Fruit fly (Drosophila melanogaster) whole organism, embryonic: ENCODE results near the gene CG43800.
A peak's percentile ranks its signal among the peaks of the same experiment; 100 is the strongest.

ENCODE experiments used
- ATbp ChIP-seq: fragments of 200-800 bp; sonication (Bioruptor generic); optimal IDR thresholded peaks from 2 replicates; lab custom pipeline; 2017; ENCODE audit warnings: missing biosample characterization, mild to moderate bottlenecking, missing genetic modification characterization, missing genetic modification reagents
- Blimp-1 ChIP-seq: fragments of 200-800 bp; sonication (Bioruptor generic); optimal IDR thresholded peaks from 3 replicates; lab custom pipeline; 2018; ENCODE audit warnings: missing biosample characterization, missing genetic modification characterization, mild to moderate bottlenecking, moderate library complexity, missing genetic modification reagents
- CG11456 ChIP-seq: fragments of 200-800 bp; sonication (Bioruptor generic); IDR thresholded peaks from 3 replicates; pipeline ENCODE4 v1.3.6; 2022; ENCODE audit warnings: missing biosample characterization, missing genetic modification characterization
- CG12659 ChIP-seq: fragments of 200-800 bp; sonication (Bioruptor generic); optimal IDR thresholded peaks from 3 replicates; lab custom pipeline; 2017; ENCODE audit warnings: mild to moderate bottlenecking, missing biosample characterization, missing genetic modification reagents, missing genetic modification characterization
- CG15514 ChIP-seq: fragments of 200-800 bp; sonication (Bioruptor generic); optimal IDR thresholded peaks from 3 replicates; lab custom pipeline; 2017; ENCODE audit warnings: missing biosample characterization, missing genetic modification characterization, mild to moderate bottlenecking, moderate library complexity, missing genetic modification reagents
- CG18619 ChIP-seq: fragments of 200-800 bp; sonication (Bioruptor generic); optimal IDR thresholded peaks from 3 replicates; lab custom pipeline; 2017; ENCODE audit warnings: missing biosample characterization, mild to moderate bottlenecking, missing genetic modification characterization
- CG2116 ChIP-seq: fragments of 200-800 bp; sonication (Bioruptor generic); optimal IDR thresholded peaks from 3 replicates; lab custom pipeline; 2018; ENCODE audit warnings: missing biosample characterization, mild to moderate bottlenecking, missing genetic modification characterization
- CG2678 ChIP-seq: fragments of 200-800 bp; sonication (Bioruptor generic); optimal IDR thresholded peaks from 3 replicates; lab custom pipeline; 2019; ENCODE audit warnings: missing biosample characterization, mild to moderate bottlenecking, missing genetic modification characterization, moderate library complexity
- CG2889 ChIP-seq: fragments of 200-800 bp; sonication (Bioruptor generic); IDR thresholded peaks from 3 replicates; pipeline ENCODE4 v1.3.6; 2022; ENCODE audit warnings: missing biosample characterization, missing genetic modification characterization
- CG3281 ChIP-seq: fragments of 200-800 bp; sonication (Bioruptor generic); optimal IDR thresholded peaks from 3 replicates; lab custom pipeline; 2017; ENCODE audit warnings: missing biosample characterization, mild to moderate bottlenecking, missing genetic modification characterization
- CG6813 ChIP-seq: fragments of 200-800 bp; sonication (Bioruptor generic); optimal IDR thresholded peaks from 2 replicates; lab custom pipeline; 2017; ENCODE audit warnings: missing biosample characterization, missing genetic modification characterization, mild to moderate bottlenecking, moderate library complexity, missing genetic modification reagents
- CG7745 ChIP-seq: fragments of 200-800 bp; sonication (Bioruptor generic); optimal IDR thresholded peaks from 2 replicates; lab custom pipeline; 2018; ENCODE audit warnings: missing biosample characterization, mild to moderate bottlenecking, missing genetic modification characterization, moderate library complexity
- CG8089 ChIP-seq: fragments of 200-800 bp; sonication (Bioruptor generic); optimal IDR thresholded peaks from 3 replicates; lab custom pipeline; 2016; ENCODE audit warnings: missing biosample characterization, missing genetic modification characterization
- CG8290 ChIP-seq, 3 experiments: fragments of 200-800 bp; sonication (Bioruptor generic); optimal IDR thresholded peaks; 2 replicates each; lab custom pipeline; 2016 to 2019; ENCODE audit warnings: missing biosample characterization in 3 of 3, missing genetic modification characterization in 3 of 3, mild to moderate bottlenecking in 2 of 3, moderate library complexity in 1 of 3
- CG8388 ChIP-seq: fragments of 200-800 bp; sonication (Bioruptor generic); optimal IDR thresholded peaks from 2 replicates; lab custom pipeline; 2019; ENCODE audit warnings: missing biosample characterization, mild to moderate bottlenecking, missing genetic modification characterization, moderate library complexity
- CrebB ChIP-seq: fragments of 200-800 bp; sonication (Bioruptor generic); optimal IDR thresholded peaks from 3 replicates; lab custom pipeline; 2018; ENCODE audit warnings: missing biosample characterization, mild to moderate bottlenecking, missing genetic modification characterization
- Dbx ChIP-seq: fragments of 200-800 bp; sonication (Bioruptor generic); IDR thresholded peaks from 3 replicates; pipeline ENCODE4 v1.3.6; 2022; ENCODE audit warnings: missing biosample characterization, missing genetic modification characterization
- ERR ChIP-seq: fragments of 200-800 bp; sonication (Bioruptor generic); optimal IDR thresholded peaks from 2 replicates; lab custom pipeline; 2016; ENCODE audit warnings: missing biosample characterization, missing genetic modification characterization
- Ets65A ChIP-seq: fragments of 200-800 bp; sonication (Bioruptor generic); peaks from one replicate; lab custom pipeline; 2016; ENCODE audit warnings: missing biosample characterization, missing genetic modification characterization
- Ets97D ChIP-seq: fragments of 200-800 bp; sonication (Bioruptor generic); optimal IDR thresholded peaks from 3 replicates; lab custom pipeline; 2016; ENCODE audit warnings: missing biosample characterization, missing genetic modification characterization
- GATAe ChIP-seq: fragments of 200-800 bp; sonication (Bioruptor generic); conservative IDR thresholded peaks from 2 replicates; pipeline ENCODE4 v1.3.6; 2022; ENCODE audit warnings: missing biosample characterization, missing genetic modification characterization
- Kr ChIP-seq: fragments of 200-800 bp; sonication (Bioruptor generic); optimal IDR thresholded peaks from 2 replicates; lab custom pipeline; 2017; ENCODE audit warnings: missing biosample characterization, mild to moderate bottlenecking, missing genetic modification characterization
- Med ChIP-seq: fragments of 200-800 bp; sonication (Bioruptor generic); peaks from one replicate; lab custom pipeline; 2016; ENCODE audit warnings: missing biosample characterization, missing genetic modification characterization, mild to moderate bottlenecking, inconsistent platforms, moderate library complexity
- Meics ChIP-seq: fragments of 200-800 bp; sonication (Bioruptor generic); optimal IDR thresholded peaks from 2 replicates; lab custom pipeline; 2017; ENCODE audit warnings: missing biosample characterization, mild to moderate bottlenecking, missing genetic modification characterization
- NfI ChIP-seq: fragments of 200-800 bp; sonication (Bioruptor generic); optimal IDR thresholded peaks from 3 replicates; lab custom pipeline; 2018; ENCODE audit warnings: missing biosample characterization, mild to moderate bottlenecking, missing genetic modification characterization, moderate library complexity
- Pdp1 ChIP-seq, 2 experiments: fragments of 200-800 bp; sonication (Bioruptor generic); optimal IDR thresholded peaks; 3 replicates each; lab custom pipeline; 2016; ENCODE audit warnings: missing biosample characterization in 2 of 2, missing genetic modification characterization in 2 of 2, mild to moderate bottlenecking in 1 of 2, moderate library complexity in 1 of 2
- Poxn ChIP-seq: fragments of 200-800 bp; sonication (Bioruptor generic); IDR thresholded peaks from 2 replicates; pipeline ENCODE4 v1.3.6; 2022; ENCODE audit warnings: missing biosample characterization, missing genetic modification characterization
- Sox100B ChIP-seq: fragments of 200-800 bp; sonication (Bioruptor generic); optimal IDR thresholded peaks from 3 replicates; lab custom pipeline; 2018; ENCODE audit warnings: missing biosample characterization, mild to moderate bottlenecking, missing genetic modification characterization
- Vsx1 ChIP-seq: fragments of 200-800 bp; sonication (Bioruptor generic); optimal IDR thresholded peaks from 2 replicates; lab custom pipeline; 2017; ENCODE audit warnings: missing biosample characterization, mild to moderate bottlenecking, missing genetic modification characterization, missing genetic modification reagents
- da ChIP-seq: fragments of 200-800 bp; sonication (Bioruptor generic); optimal IDR thresholded peaks from 2 replicates; lab custom pipeline; 2016; ENCODE audit warnings: missing biosample characterization, missing genetic modification characterization
- dmrt99B ChIP-seq: fragments of 200-800 bp; sonication (Bioruptor generic); optimal IDR thresholded peaks from 2 replicates; lab custom pipeline; 2018; ENCODE audit warnings: missing biosample characterization, mild to moderate bottlenecking, missing genetic modification characterization, moderate library complexity
- exex ChIP-seq: fragments of 200-800 bp; sonication (Bioruptor generic); optimal IDR thresholded peaks from 4 replicates; lab custom pipeline; 2018; ENCODE audit warnings: missing biosample characterization, mild to moderate bottlenecking, missing genetic modification characterization, moderate library complexity
- fd102C ChIP-seq: fragments of 200-800 bp; sonication (Bioruptor generic); optimal IDR thresholded peaks from 2 replicates; lab custom pipeline; 2018; ENCODE audit warnings: missing biosample characterization, mild to moderate bottlenecking, missing genetic modification characterization, moderate library complexity
- gem ChIP-seq: fragments of 200-800 bp; sonication (Bioruptor generic); optimal IDR thresholded peaks from 2 replicates; lab custom pipeline; 2019; ENCODE audit warnings: missing biosample characterization, mild to moderate bottlenecking, missing genetic modification characterization, moderate library complexity
- gsb-n ChIP-seq: fragments of 200-800 bp; sonication (Bioruptor generic); optimal IDR thresholded peaks from 3 replicates; lab custom pipeline; 2018; ENCODE audit warnings: missing biosample characterization, mild to moderate bottlenecking, missing genetic modification characterization
- hb ChIP-seq: fragments of 200-800 bp; sonication (Bioruptor generic); IDR thresholded peaks from 3 replicates; pipeline ENCODE4 v1.3.6; 2022; ENCODE audit warnings: missing biosample characterization, missing genetic modification characterization; ENCODE audit not compliant: partially characterized antibody
- klu ChIP-seq: fragments of 200-800 bp; sonication (Bioruptor generic); IDR thresholded peaks from 2 replicates; pipeline ENCODE4 v1.3.6; 2022; ENCODE audit warnings: missing biosample characterization, missing genetic modification characterization
- mirr ChIP-seq: fragments of 200-800 bp; sonication (Bioruptor generic); optimal IDR thresholded peaks from 3 replicates; lab custom pipeline; 2018; ENCODE audit warnings: missing biosample characterization, mild to moderate bottlenecking, missing genetic modification characterization
- peb ChIP-seq: fragments of 200-800 bp; sonication (Bioruptor generic); IDR thresholded peaks from 2 replicates; pipeline ENCODE4 v1.3.6; 2022; ENCODE audit warnings: missing biosample characterization, missing genetic modification characterization
- pita ChIP-seq: fragments of 200-800 bp; sonication (Bioruptor generic); optimal IDR thresholded peaks from 2 replicates; lab custom pipeline; 2017; ENCODE audit warnings: missing biosample characterization, mild to moderate bottlenecking, missing genetic modification characterization
- psq ChIP-seq: fragments of 200-800 bp; sonication (Bioruptor generic); optimal IDR thresholded peaks from 2 replicates; lab custom pipeline; 2017; ENCODE audit warnings: missing biosample characterization, missing genetic modification characterization
- pum ChIP-seq: fragments of 200-800 bp; sonication (Bioruptor generic); optimal IDR thresholded peaks from 2 replicates; lab custom pipeline; 2016; ENCODE audit warnings: missing biosample characterization, missing genetic modification characterization
- salm ChIP-seq: fragments of 200-800 bp; sonication (Bioruptor generic); optimal IDR thresholded peaks from 2 replicates; lab custom pipeline; 2018; ENCODE audit warnings: missing biosample characterization, mild to moderate bottlenecking, missing genetic modification characterization
- sens ChIP-seq: fragments of 200-800 bp; sonication (Bioruptor generic); peaks from one replicate; lab custom pipeline; 2016; ENCODE audit warnings: missing biosample characterization, missing genetic modification characterization
- so ChIP-seq: fragments of 200-800 bp; sonication (Bioruptor generic); IDR thresholded peaks from 3 replicates; pipeline ENCODE4 v1.3.6; 2022; ENCODE audit warnings: missing biosample characterization, missing genetic modification characterization
- ssp ChIP-seq: fragments of 200-800 bp; sonication (Bioruptor generic); IDR thresholded peaks from 2 replicates; pipeline ENCODE4 v1.3.6; 2022; ENCODE audit warnings: missing biosample characterization, missing genetic modification characterization
- stc ChIP-seq: fragments of 200-800 bp; sonication (Bioruptor generic); IDR thresholded peaks from 2 replicates; pipeline ENCODE4 v1.3.6; 2022; ENCODE audit warnings: missing biosample characterization, missing genetic modification characterization
- sug ChIP-seq: fragments of 200-800 bp; optimal IDR thresholded peaks from 2 replicates; lab custom pipeline; 2019; ENCODE audit warnings: missing biosample characterization, mild to moderate bottlenecking, missing genetic modification characterization, moderate library complexity
- tio ChIP-seq: fragments of 200-800 bp; sonication (Bioruptor generic); optimal IDR thresholded peaks from 2 replicates; lab custom pipeline; 2017; ENCODE audit warnings: missing biosample characterization, missing genetic modification characterization, inconsistent platforms
- zfh2 ChIP-seq: fragments of 200-800 bp; sonication (Bioruptor generic); optimal IDR thresholded peaks from 2 replicates; lab custom pipeline; 2016; ENCODE audit warnings: missing biosample characterization, missing genetic modification characterization

The CG43800 gene

DNA sequence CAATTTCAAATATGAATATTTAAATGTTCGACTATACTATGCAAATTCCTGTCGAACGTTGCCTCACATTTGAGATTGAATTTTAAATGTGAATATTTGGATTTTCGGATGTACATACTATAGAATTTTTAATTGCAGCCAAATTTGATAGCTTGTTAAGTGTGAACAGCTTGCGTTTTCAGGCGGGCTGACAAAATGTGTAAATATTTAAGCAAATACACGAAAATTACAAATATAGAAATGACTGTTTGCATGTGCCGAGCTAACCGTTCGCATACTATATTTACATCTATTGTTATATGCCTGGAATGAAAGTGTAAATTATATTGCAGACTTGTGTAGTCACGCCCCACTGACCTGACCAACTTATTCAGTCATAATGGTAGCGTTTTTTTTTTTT lies 17.0 kb downstream of the CG43800 start (continued):
- TF ChIP-seq CG6813 (peak; percentile 15), Blimp-1 (GFP tag; lab: Kevin White, UChicago) (peak; percentile 9), CG2116 (GFP tag; lab: Kevin White, UChicago) (no peak), Vsx1 (GFP tag; lab: Kevin White, UChicago) (peak; percentile 25), Meics (peak; percentile 14), CG2889 (GFP tag; lab: Robert Waterston, UW) (no peak), peb (GFP tag; lab: Robert Waterston, UW) (no peak), CG8388 (GFP tag; lab: Kevin White, UChicago) (no peak), CG2678 (peak; percentile 39), CG11456 (GFP tag; lab: Robert Waterston, UW) (no peak), Sox100B (GFP tag; lab: Kevin White, UChicago) (no peak), hb (GFP tag; lab: Robert Waterston, UW) (no peak), Poxn (GFP tag; lab: Robert Waterston, UW) (no peak), stc (GFP tag; lab: Robert Waterston, UW) (no peak), dmrt99B (tag; lab: Kevin White, UChicago) (peak; percentile 31), Ets97D (GFP tag; lab: Kevin White, UChicago) (no peak), tio (GFP tag; lab: Kevin White, UChicago) (no peak), CG15514 (GFP tag; lab: Kevin White, UChicago) (peak; percentile 23), fd102C (GFP tag; lab: Kevin White, UChicago) (no peak), da (GFP tag; lab: Kevin White, UChicago) (no peak), Ets65A (GFP tag; lab: Kevin White, UChicago) (no peak), CG7745 (tag; lab: Kevin White, UChicago) (no peak), CG12659 (GFP tag; lab: Kevin White, UChicago) (peak; percentile 6), CG8089 (GFP tag; lab: Kevin White, UChicago) (no peak), Dbx (no peak), sug (tag; lab: Kevin White, UChicago) (no peak), CG18619 (GFP tag; lab: Kevin White, UChicago) (peak; percentile 22), NfI (GFP tag; lab: Kevin White, UChicago) (no peak)

DNA sequence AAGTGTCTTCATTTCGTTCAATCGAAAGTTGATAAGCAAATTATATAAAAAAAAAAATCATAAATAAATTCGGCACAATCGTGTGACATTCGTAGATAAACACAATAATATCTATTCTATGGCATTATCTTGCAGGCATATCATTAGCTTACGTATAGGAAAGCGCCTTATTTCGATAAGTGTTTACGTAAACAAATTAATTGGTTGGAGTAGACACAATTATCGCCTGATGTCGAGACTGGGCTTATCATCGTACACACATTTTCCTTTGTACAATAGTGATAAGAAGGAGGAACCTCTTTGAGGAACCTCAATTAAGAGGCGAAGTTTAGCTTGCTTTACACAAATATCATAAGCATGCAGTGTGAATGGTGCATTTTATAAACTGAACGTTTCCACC lies 17.7 kb downstream of the CG43800 start:
- TF ChIP-seq so (GFP tag; lab: Robert Waterston, UW) (no peak), CG8290 (GFP tag; optimal IDR thresholded peaks at IDR 0.05; lab: Kevin White, UChicago) (no peak), CG8290 (tag; optimal IDR thresholded peaks at IDR 0.05; lab: Kevin White, UChicago) (peak in 1 of 2 experiments; percentile 2), CrebB (tag; lab: Kevin White, UChicago) (no peak), klu (GFP tag; lab: Robert Waterston, UW) (no peak), zfh2 (GFP tag; lab: Kevin White, UChicago) (no peak), CG3281 (GFP tag; lab: Kevin White, UChicago) (peak; percentile 11), gem (tag; lab: Kevin White, UChicago) (no peak), pum (GFP tag; lab: Kevin White, UChicago) (no peak), Med (GFP tag; lab: Kevin White, UChicago) (peak; percentile 23), sens (GFP tag; lab: Kevin White, UChicago) (peak; percentile 16), gsb-n (tag; lab: Kevin White, UChicago) (no peak), Kr (GFP tag; lab: Kevin White, UChicago) (no peak), psq (no peak), mirr (peak; percentile 98), Pdp1 (GFP tag; optimal IDR thresholded peaks at IDR 0.05; lab: Kevin White, UChicago) (peak in 1 of 2 experiments; percentile 65), salm (tag; lab: Kevin White, UChicago) (peak; percentile 14), ssp (GFP tag; lab: Robert Waterston, UW) (no peak), exex (tag; lab: Kevin White, UChicago) (peak; percentile 97), GATAe (GFP tag; lab: Robert Waterston, UW) (peak; percentile 21; the same call in 1 of the 2 replicates), sug (tag; lab: Kevin White, UChicago) (peak; percentile 33), ERR (no peak), CG2678 (peak; percentile 10), pita (GFP tag; lab: Kevin White, UChicago) (no peak), ATbp (GFP tag; lab: Kevin White, UChicago) (no peak)
